Worm (Caenorhabditis elegans) whole organism, L4 larva: ENCODE data around the gene sul-2.
A peak's percentile ranks its signal among the peaks of the same experiment; 100 is the strongest.

Source experiments
- D1046.2 ChIP-seq: fragments of 200-800 bp; sonication (Bioruptor generic); IDR thresholded peaks from 2 replicates; pipeline ENCODE4 v1.3.6; 2022; ENCODE audit warnings: missing genetic modification characterization, missing compliant biosample characterization
- F26F4.8 ChIP-seq: fragments of 200-800 bp; sonication (Bioruptor generic); conservative IDR thresholded peaks from 2 replicates; pipeline ENCODE4 v1.3.6; 2022; ENCODE audit warnings: missing genetic modification characterization, missing compliant biosample characterization
- F37D6.2 ChIP-seq: sonication (generic microtip); optimal IDR thresholded peaks from 2 replicates; lab custom pipeline; 2016; ENCODE audit warnings: mild to moderate bottlenecking, missing genetic modification characterization, missing compliant biosample characterization
- F44E2.7 ChIP-seq: fragments of 200-800 bp; sonication (Bioruptor generic); IDR thresholded peaks from 2 replicates; pipeline ENCODE4 v2.1.2; 2022; ENCODE audit warnings: missing genetic modification characterization, missing compliant biosample characterization
- T20F7.1 ChIP-seq: fragments of 200-800 bp; sonication (Bioruptor generic); optimal IDR thresholded peaks from 2 replicates; lab custom pipeline; 2018; ENCODE audit warnings: mild to moderate bottlenecking, missing genetic modification characterization, missing compliant biosample characterization
- Y105C5A.15 ChIP-seq: fragments of 200-800 bp; sonication (Bioruptor generic); IDR thresholded peaks from 2 replicates; pipeline ENCODE4 v1.3.6; 2022; ENCODE audit warnings: missing genetic modification characterization, missing compliant biosample characterization
- Y48G9A.11 ChIP-seq: fragments of 200-800 bp; sonication (Bioruptor generic); IDR thresholded peaks from 2 replicates; pipeline ENCODE4 v1.3.6; 2022; ENCODE audit warnings: missing genetic modification reagents, missing genetic modification characterization, missing compliant biosample characterization
- ZK337.2 ChIP-seq: fragments of 200-800 bp; sonication (Bioruptor generic); IDR thresholded peaks from 2 replicates; pipeline ENCODE4 v1.3.6; 2022; ENCODE audit warnings: missing genetic modification reagents, missing genetic modification characterization, missing compliant biosample characterization
- aha-1 ChIP-seq: fragments of 150-350 bp; peaks from one replicate; lab custom pipeline; 2014; ENCODE audit warnings: missing biosample characterization, missing genetic modification characterization
- arid-1 ChIP-seq: fragments of 200-800 bp; sonication (Bioruptor generic); conservative IDR thresholded peaks from 2 replicates; pipeline ENCODE4 v1.3.6; 2022; ENCODE audit warnings: missing genetic modification reagents, missing genetic modification characterization, missing compliant biosample characterization
- ceh-20 ChIP-seq: fragments of 200-800 bp; sonication (Bioruptor generic); IDR thresholded peaks from 2 replicates; pipeline ENCODE4 v1.3.6; 2022; ENCODE audit warnings: missing genetic modification reagents, missing genetic modification characterization, missing compliant biosample characterization
- ceh-32 ChIP-seq: sonication (generic microtip); optimal IDR thresholded peaks from 2 replicates; lab custom pipeline; 2016; ENCODE audit warnings: mild to moderate bottlenecking, missing genetic modification characterization, missing compliant biosample characterization; ENCODE audit not compliant: poor library complexity
- ctbp-1 ChIP-seq: fragments of 200-800 bp; sonication (Bioruptor generic); IDR thresholded peaks from 2 replicates; pipeline ENCODE4 v1.3.6; 2022; ENCODE audit warnings: missing genetic modification reagents, missing genetic modification characterization, missing compliant biosample characterization
- daf-12 ChIP-seq: fragments of 150-350 bp; optimal IDR thresholded peaks from 2 replicates; lab custom pipeline; 2014; ENCODE audit warnings: missing biosample characterization, missing genetic modification reagents, missing genetic modification characterization
- daf-16 ChIP-seq, 3 experiments: sonication (generic microtip); optimal IDR thresholded peaks; 2 replicates each; lab custom pipeline; 2016 to 2017; ENCODE audit warnings: missing genetic modification characterization in 3 of 3, missing genetic modification reagents in 3 of 3, mild to moderate bottlenecking in 2 of 3, missing compliant biosample characterization in 2 of 3, missing biosample characterization in 1 of 3, moderate library complexity in 1 of 3
- daf-8 ChIP-seq: fragments of 200-800 bp; sonication (Bioruptor generic); IDR thresholded peaks from 2 replicates; pipeline ENCODE4 v1.3.6; 2022; ENCODE audit warnings: missing genetic modification characterization, missing compliant biosample characterization
- dmd-6 ChIP-seq: fragments of 200-800 bp; sonication (Bioruptor generic); IDR thresholded peaks from 2 replicates; pipeline ENCODE4 v1.3.6; 2022; ENCODE audit warnings: missing genetic modification reagents, missing genetic modification characterization, missing compliant biosample characterization
- dmd-8 ChIP-seq: fragments of 200-800 bp; sonication (Bioruptor generic); IDR thresholded peaks from 2 replicates; pipeline ENCODE4 v1.3.6; 2022; ENCODE audit warnings: missing genetic modification characterization, missing compliant biosample characterization
- dve-1 ChIP-seq: sonication (generic microtip); optimal IDR thresholded peaks from 2 replicates; lab custom pipeline; 2017; ENCODE audit warnings: antibody characterized with exemption, mild to moderate bottlenecking, missing genetic modification characterization, missing compliant biosample characterization; ENCODE audit not compliant: insufficient read depth
- egl-43 ChIP-seq: fragments of 200-800 bp; sonication (Bioruptor generic); IDR thresholded peaks from 2 replicates; pipeline ENCODE4 v1.3.6; 2022; ENCODE audit warnings: missing genetic modification reagents, missing genetic modification characterization, missing compliant biosample characterization
- fkh-10 ChIP-seq: fragments of 150-350 bp; optimal IDR thresholded peaks from 2 replicates; lab custom pipeline; 2014; ENCODE audit warnings: missing biosample characterization, missing genetic modification reagents, missing genetic modification characterization
- gei-8 ChIP-seq: fragments of 200-800 bp; sonication (Bioruptor generic); optimal IDR thresholded peaks from 2 replicates; lab custom pipeline; 2018; ENCODE audit warnings: mild to moderate bottlenecking, missing genetic modification characterization, missing compliant biosample characterization
- hmg-1.1 ChIP-seq: fragments of 200-800 bp; sonication (Bioruptor generic); IDR thresholded peaks from 2 replicates; pipeline ENCODE4 v1.3.6; 2022; ENCODE audit warnings: missing genetic modification reagents, missing genetic modification characterization, missing compliant biosample characterization
- lim-7 ChIP-seq: fragments of 200-800 bp; sonication (Bioruptor generic); IDR thresholded peaks from 2 replicates; pipeline ENCODE4 v1.3.6; 2022; ENCODE audit warnings: missing genetic modification characterization, missing compliant biosample characterization
- lin-1 ChIP-seq: fragments of 200-800 bp; sonication (Bioruptor generic); IDR thresholded peaks from 2 replicates; pipeline ENCODE4 v1.3.6; 2022; ENCODE audit warnings: missing genetic modification reagents, missing genetic modification characterization, missing compliant biosample characterization
- lin-13 ChIP-seq: fragments of 150-350 bp; optimal IDR thresholded peaks from 2 replicates; lab custom pipeline; 2014; ENCODE audit warnings: missing biosample characterization, missing genetic modification reagents, missing genetic modification characterization
- lin-15B ChIP-seq: fragments of 150-350 bp; sonication (generic microtip); optimal IDR thresholded peaks from 3 replicates; lab custom pipeline; 2014; ENCODE audit warnings: missing biosample characterization, missing genetic modification characterization
- lin-39 ChIP-seq: fragments of 150-350 bp; optimal IDR thresholded peaks from 2 replicates; lab custom pipeline; 2014; ENCODE audit warnings: missing biosample characterization, missing genetic modification reagents, missing genetic modification characterization
- lsy-2 ChIP-seq, 2 experiments: fragments of 150-350 bp in 1 of 2; sonication (generic microtip) in 1 of 2; optimal IDR thresholded peaks; 2 replicates each; lab custom pipeline; 2014 to 2017; ENCODE audit warnings: missing biosample characterization in 2 of 2, missing genetic modification characterization in 2 of 2
- mdt-29 ChIP-seq: fragments of 200-800 bp; sonication (Bioruptor generic); IDR thresholded peaks from 2 replicates; pipeline ENCODE4 v1.3.6; 2022; ENCODE audit warnings: missing genetic modification reagents, missing genetic modification characterization, missing compliant biosample characterization
- nhr-41 ChIP-seq: fragments of 200-800 bp; sonication (Bioruptor generic); IDR thresholded peaks from 2 replicates; pipeline ENCODE4 v1.3.6; 2022; ENCODE audit warnings: missing genetic modification reagents, missing genetic modification characterization, missing compliant biosample characterization
- php-3 ChIP-seq: fragments of 200-800 bp; sonication (Bioruptor generic); IDR thresholded peaks from 2 replicates; pipeline ENCODE4 v1.3.6; 2022; ENCODE audit warnings: missing genetic modification reagents, missing genetic modification characterization, missing compliant biosample characterization
- snpc-1.2 ChIP-seq: fragments of 200-800 bp; sonication (Bioruptor generic); IDR thresholded peaks from 2 replicates; pipeline ENCODE4 v1.3.6; 2022; ENCODE audit warnings: missing genetic modification reagents, missing genetic modification characterization, missing compliant biosample characterization
- tra-1 ChIP-seq: fragments of 200-800 bp; sonication (Bioruptor generic); IDR thresholded peaks from 2 replicates; pipeline ENCODE4 v1.3.6; 2022; ENCODE audit warnings: missing genetic modification reagents, missing genetic modification characterization, missing compliant biosample characterization
- unc-62 ChIP-seq, 3 experiments: fragments of 150-350 bp in 1 of 3; sonication (generic microtip); optimal IDR thresholded peaks in 2 of 3; peaks in 1 of 3; 1 replicate in 1 of 3; 2 replicates in 2 of 3; lab custom pipeline; 2014 to 2017; ENCODE audit warnings: missing biosample characterization in 3 of 3, missing genetic modification characterization in 3 of 3, missing genetic modification reagents in 3 of 3, missing genotype in 1 of 3
- zfp-2 ChIP-seq: sonication (generic microtip); optimal IDR thresholded peaks from 2 replicates; lab custom pipeline; 2016; ENCODE audit warnings: mild to moderate bottlenecking, missing genetic modification characterization, missing compliant biosample characterization
- zfp-3 ChIP-seq: fragments of 200-800 bp; sonication (Bioruptor generic); conservative IDR thresholded peaks from 2 replicates; pipeline ENCODE4 v1.3.6; 2022; ENCODE audit warnings: missing genetic modification reagents, missing genetic modification characterization, missing compliant biosample characterization

The sul-2 gene

DNA sequence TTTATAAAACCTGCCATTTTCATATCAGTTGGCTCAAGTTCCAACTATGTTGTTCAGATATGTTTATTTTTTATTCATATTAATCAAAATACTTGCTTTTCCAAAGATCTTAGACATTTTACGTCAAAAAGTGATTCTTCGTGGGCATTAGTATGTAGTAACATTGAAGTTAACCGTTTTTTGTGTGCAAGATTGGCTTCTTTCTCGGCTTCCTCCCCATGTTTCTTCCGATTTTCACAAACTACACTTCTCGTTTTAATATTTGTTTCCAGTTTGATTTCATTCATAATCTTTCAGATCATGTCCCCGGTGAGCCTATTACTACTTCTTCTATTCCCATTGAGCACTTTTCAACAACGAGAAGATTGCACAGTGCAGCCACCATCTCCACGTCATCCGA, at the start of gene sul-2:
sul-2 (plus strand) TSS at position 301 of the 400 bp plus-strand sequence.
- TF ChIP-seq ZK337.2 (no peak), aha-1 (tag; lab: Kevin White, UChicago) (no peak), egl-43 (GFP tag; lab: Robert Waterston, UW) (no peak), T20F7.1 (GFP tag; lab: Kevin White, UChicago) (no peak), lin-15B (tag; lab: Kevin White, UChicago) (no peak), php-3 (GFP tag; lab: Robert Waterston, UW) (no peak), daf-16 (GFP tag; optimal IDR thresholded peaks at IDR 0.05; lab: Kevin White, UChicago) (no peak), daf-16 (tag; optimal IDR thresholded peaks at IDR 0.05; lab: Kevin White, UChicago) (no peak), F44E2.7 (GFP tag; lab: Robert Waterston, UW) (no peak)

DNA sequence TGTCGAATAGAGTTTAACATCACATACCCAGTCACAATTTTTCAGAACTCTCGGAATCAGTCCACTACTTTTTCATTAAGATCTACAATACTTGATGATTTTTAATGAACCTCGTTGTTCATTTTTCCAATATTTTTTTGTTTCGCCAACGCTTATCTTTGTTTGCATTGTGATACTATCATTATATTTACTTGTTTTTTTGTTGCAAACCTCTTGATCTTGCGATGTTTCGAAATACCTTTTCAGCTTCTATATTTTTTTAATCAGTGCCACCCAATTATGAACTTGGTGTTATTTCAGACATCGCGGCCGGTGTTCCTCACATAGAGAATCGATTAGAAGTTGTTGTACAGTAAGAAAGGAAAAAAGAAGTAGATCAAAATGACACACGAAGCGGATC, 48.9 kb upstream of the sul-2 start, which contains the start of gene myo-5:
myo-5 (plus strand) TSS at position 301 of the 400 bp plus-strand sequence.
- TF ChIP-seq D1046.2 (GFP tag; lab: Robert Waterston, UW) = no peak
- no peak for TF ChIP-seq dmd-8 (GFP tag; lab: Robert Waterston, UW)
- TF ChIP-seq zfp-2 = no peak
- no peak for TF ChIP-seq gei-8
- TF ChIP-seq snpc-1.2 (GFP tag; lab: Robert Waterston, UW) = no peak
- TF ChIP-seq lin-13 (GFP tag; lab: Kevin White, UChicago) = no peak
- no peak for TF ChIP-seq lim-7
- TF ChIP-seq ceh-20 (GFP tag; lab: Robert Waterston, UW) = no peak
- TF ChIP-seq ZK337.2 = no peak
- TF ChIP-seq mdt-29 (GFP tag; lab: Robert Waterston, UW) = no peak

DNA sequence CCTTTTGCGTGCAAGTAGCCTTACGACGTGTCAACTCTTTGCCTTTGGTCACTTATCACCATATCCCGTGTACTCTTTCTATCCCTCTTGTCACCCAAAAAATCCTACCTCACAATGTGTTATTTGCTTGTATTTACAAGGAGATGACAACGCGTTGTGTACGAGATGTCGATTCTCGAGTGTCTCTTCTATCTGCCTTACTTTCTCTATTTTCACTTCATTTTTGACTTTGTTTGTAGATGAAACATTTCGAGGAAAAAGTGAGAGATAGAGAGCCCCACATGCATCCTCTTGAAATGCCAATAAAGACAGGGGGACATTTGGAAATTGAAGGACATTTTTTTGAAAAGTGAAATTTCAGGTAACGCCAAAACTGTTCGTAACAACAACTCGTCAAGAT, 46.7 kb upstream of the sul-2 start:
- no peak for TF ChIP-seq lin-39 (tag; lab: Kevin White, UChicago)
- no peak for TF ChIP-seq tra-1 (GFP tag; lab: Robert Waterston, UW)
- no peak for TF ChIP-seq lin-15B (tag; lab: Kevin White, UChicago)
- TF ChIP-seq php-3 (GFP tag; lab: Robert Waterston, UW) = no peak
- TF ChIP-seq fkh-10 (GFP tag; lab: Kevin White, UChicago) = no peak
- TF ChIP-seq nhr-41 (GFP tag; lab: Robert Waterston, UW) = no peak
- TF ChIP-seq hmg-1.1 (GFP tag; lab: Robert Waterston, UW) = no peak

DNA sequence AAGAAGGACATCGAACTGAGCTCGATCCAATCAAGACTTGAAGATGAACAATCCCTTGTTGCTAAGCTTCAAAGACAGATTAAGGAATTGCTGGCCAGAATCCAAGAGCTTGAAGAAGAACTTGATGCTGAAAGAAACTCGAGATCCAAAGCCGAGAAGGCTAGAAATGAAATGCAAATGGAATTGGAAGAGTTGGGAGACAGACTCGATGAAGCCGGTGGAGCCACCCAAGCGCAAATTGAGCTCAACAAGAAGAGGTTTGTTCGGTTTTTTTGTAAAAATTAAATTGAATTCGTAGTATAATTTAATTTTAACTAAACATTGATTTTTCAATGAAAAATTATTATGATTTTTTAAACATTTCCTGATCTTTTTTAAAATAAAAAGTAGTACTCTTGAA, 43.0 kb upstream of the sul-2 start:
- TF ChIP-seq ctbp-1 (no peak), D1046.2 (GFP tag; lab: Robert Waterston, UW) (no peak), unc-62 (GFP tag; optimal IDR thresholded peaks at IDR 0.05 in 1 of 2; lab: Kevin White, UChicago) (peak in 1 of 2 experiments; percentile 93), unc-62 (tag; optimal IDR thresholded peaks at IDR 0.05; lab: Kevin White, UChicago) (no peak)
- TF ChIP-seq, all 104 proteins: peak for 1

DNA sequence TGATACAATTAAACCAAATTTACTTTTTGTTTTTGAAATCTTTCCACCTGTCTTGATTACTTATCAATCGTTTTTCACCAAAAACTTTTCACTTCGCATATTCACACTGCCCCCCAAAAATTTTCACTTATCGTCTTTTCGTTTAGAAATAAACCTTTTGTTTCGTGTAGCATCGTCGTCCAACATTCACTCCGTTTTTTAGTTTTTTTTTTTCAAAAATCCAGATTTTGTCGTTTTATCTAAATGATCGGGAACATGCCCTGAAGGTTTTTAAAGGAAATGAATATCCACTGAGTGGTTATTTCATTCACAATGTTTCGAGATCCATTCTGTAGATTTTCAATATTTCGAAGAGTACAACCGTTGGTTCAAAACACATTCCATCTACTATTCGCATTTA, 39.6 kb upstream of the sul-2 start, which contains the start of gene D1014.7:
D1014.7 (plus strand) TSS at position 301 of the 400 bp plus-strand sequence.
- TF ChIP-seq egl-43 (GFP tag; lab: Robert Waterston, UW) (no peak), dve-1 (tag; lab: Kevin White, UChicago) (no peak), lsy-2 (tag; optimal IDR thresholded peaks at IDR 0.05; lab: Kevin White, UChicago) (no peak), F26F4.8 (GFP tag; lab: Robert Waterston, UW) (no peak), Y105C5A.15 (no peak), F37D6.2 (tag; lab: Kevin White, UChicago) (no peak), arid-1 (GFP tag; lab: Robert Waterston, UW) (no peak), daf-12 (tag; lab: Kevin White, UChicago) (no peak), ceh-32 (tag; lab: Kevin White, UChicago) (no peak), lim-7 (no peak), Y48G9A.11 (GFP tag; lab: Robert Waterston, UW) (no peak), lin-1 (GFP tag; lab: Robert Waterston, UW) (no peak), daf-8 (no peak), zfp-3 (GFP tag; lab: Robert Waterston, UW) (no peak), dmd-6 (GFP tag; lab: Robert Waterston, UW) (no peak), mdt-29 (GFP tag; lab: Robert Waterston, UW) (no peak)
